Fruit fly (Drosophila melanogaster): ENCODE results near the gene UQCR-6.4L.
A peak's percentile ranks its signal among the peaks of the same experiment; 100 is the strongest.

dm6 chr3L:16582678-16583315 lies 16.2 kb downstream of the UQCR-6.4L start, which contains the start of gene Rpn12:
- TF ChIP-seq kay (GFP tag; ENCODE audit: borderline replicate concordance) (no peak), Crg-1 (GFP tag; optimal IDR thresholded peaks at IDR 0.05) (peak; percentile 16), Clk (GFP tag; optimal IDR thresholded peaks at IDR 0.05) (no peak), CG1620 (GFP tag; optimal IDR thresholded peaks at IDR 0.05) (no peak), toe (GFP tag; optimal IDR thresholded peaks at IDR 0.05) (no peak), Mnt (GFP tag; optimal IDR thresholded peaks at IDR 0.05) (no peak), CG33017 (tag; optimal IDR thresholded peaks at IDR 0.05) (peak; percentile 63), bab1 (GFP tag; optimal IDR thresholded peaks at IDR 0.05) (peak; percentile 61), cnc (optimal IDR thresholded peaks at IDR 0.05) (peak in 1 of 2 experiments; percentile 35), cic (GFP tag; optimal IDR thresholded peaks at IDR 0.05) (no peak)
